Worm (Caenorhabditis elegans): Measurements from ENCODE around the gene K04F1.8.
A peak's percentile ranks its signal among the peaks of the same experiment; 100 is the strongest.
"Not testable (repeated sequence)": the region's sequence is repeated elsewhere in the genome, so short reads cannot be mapped to it uniquely, and the experiment has no call there.

Gene K04F1.8

ce11 chrV:1692494-1692893 lies 25.5 kb downstream of the K04F1.8 start, which contains the start of gene Y46H3C.5:
Y46H3C.5 (minus strand) TSS chrV:1692495.
- not testable (repeated sequence) for TF ChIP-seq hlh-11 (tag; optimal IDR thresholded peaks at IDR 0.05); ZK337.2 (GFP tag; IDR thresholded peaks at IDR 0.05); dmd-6 (GFP tag; IDR thresholded peaks at IDR 0.05)

DNA sequence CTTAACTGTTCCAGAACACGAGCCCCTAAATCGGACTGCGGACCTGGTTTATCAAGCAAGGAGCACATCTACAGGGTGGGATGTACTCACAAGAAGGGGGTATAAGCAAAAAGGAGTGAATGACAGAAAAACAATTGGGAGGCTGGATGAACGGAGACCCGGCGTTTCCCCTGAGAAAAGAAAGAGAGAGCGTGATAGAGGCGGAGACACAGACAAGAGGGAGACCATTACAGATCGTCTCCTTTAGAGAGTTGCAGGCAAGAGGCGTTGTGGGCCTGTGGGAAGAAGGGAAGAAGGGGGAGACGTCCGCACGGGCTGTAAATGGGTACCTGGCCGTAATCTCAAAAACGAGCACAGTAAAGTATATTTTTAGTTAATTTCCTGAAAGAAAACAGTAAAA lies 26.9 kb downstream of the K04F1.8 start, which contains the start of gene Y46H3C.7:
Y46H3C.7 (minus strand) TSS at position 147 of the 400 bp plus-strand sequence.
- 0 out of 2 replicates have a peak, but pooled peaks have one; percentile 41 for TF ChIP-seq egl-43 (GFP tag; IDR thresholded peaks at IDR 0.05)

DNA sequence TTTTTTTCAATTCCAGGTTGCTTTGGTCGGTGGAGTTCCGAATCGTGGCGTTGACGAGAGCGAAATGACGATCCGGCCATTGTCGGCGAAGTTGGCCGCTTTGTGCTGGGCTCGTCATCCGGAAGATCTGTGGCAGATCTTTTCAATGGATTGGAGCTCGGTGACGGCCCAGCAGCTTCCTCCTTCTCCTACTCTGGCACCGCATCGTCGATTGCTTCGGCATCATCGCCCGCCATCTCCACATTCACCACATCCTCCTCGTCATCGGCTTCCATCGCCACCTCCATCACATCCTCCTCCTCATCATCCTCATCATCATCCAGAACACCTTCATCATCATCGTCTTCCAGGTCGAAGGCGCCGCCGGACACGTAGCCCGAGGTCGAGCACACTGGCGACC lies 31.4 kb downstream of the K04F1.8 start:
- TF ChIP-seq set-16 (GFP tag; IDR thresholded peaks at IDR 0.05) (peak; percentile 88), saeg-2 (GFP tag; IDR thresholded peaks at IDR 0.05) (no peak)

DNA sequence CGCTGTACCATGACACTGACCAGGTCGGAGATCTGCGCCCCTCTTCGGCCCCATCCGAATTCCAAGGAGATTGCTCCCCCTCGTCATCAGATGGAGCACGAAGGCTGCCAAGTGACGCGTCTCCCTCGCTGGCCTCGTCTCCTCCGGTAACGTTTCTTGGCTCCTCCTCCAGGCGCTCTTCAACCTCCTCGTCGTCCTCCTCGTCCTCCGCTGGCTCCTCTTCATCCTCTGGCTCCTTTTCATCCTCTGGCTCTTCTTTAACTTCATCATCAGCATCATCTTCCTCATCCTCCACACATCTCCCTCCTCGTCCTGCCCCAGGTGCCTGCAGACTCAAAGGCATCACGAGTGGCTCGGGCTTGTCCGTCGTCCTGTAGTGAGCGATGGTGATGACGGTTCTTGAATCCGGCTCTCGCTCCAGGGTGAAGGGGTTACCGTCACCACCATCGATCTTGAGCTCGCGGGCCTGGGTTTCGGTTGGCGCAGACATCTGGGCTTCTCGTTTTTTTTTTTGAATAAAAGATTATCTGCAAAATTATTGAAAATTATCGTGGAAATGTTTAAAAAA lies 32.3 kb downstream of the K04F1.8 start:
- no peak for TF ChIP-seq nhr-111 (GFP tag; optimal IDR thresholded peaks at IDR 0.05)
- TF ChIP-seq set-16 (GFP tag; IDR thresholded peaks at IDR 0.05), result peak; percentile 93
- peak; percentile 43; the same call in 1 of the 2 replicates for TF ChIP-seq dmd-8 (GFP tag; IDR thresholded peaks at IDR 0.05)
- TF ChIP-seq ztf-11 (tag; optimal IDR thresholded peaks at IDR 0.05), result no peak
- TF ChIP-seq fos-1 (tag; optimal IDR thresholded peaks at IDR 0.05), result no peak
- TF ChIP-seq dmd-6 (GFP tag; IDR thresholded peaks at IDR 0.05), result no peak
- TF ChIP-seq jun-1 (tag; optimal IDR thresholded peaks at IDR 0.05), result no peak

DNA sequence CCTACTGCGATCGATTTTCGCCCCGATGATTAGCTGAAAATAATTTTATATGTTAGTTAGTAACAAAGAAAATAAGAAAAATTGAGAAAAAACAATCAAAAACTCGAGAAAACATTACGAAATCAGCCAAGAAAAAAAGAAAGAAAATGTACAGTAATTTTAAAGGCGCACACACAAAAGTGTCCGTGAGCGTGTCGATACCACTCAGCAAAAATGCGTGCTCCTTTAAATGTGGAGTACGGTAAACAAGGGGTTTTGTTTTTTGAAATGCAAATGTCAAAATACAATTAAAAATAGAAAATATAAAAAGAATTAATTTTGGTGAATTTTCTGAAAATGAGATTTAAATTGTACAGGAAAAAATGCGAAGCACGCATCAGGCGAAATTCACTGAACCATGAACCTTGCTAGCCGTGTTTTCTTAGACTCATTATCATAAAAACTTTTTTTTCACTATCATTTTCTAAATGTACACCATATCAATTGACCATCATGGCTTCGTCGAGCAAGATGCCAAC lies 34.6 kb downstream of the K04F1.8 start, which contains the start of gene srw-90:
srw-90 (plus strand) TSS at position 468 of the 518 bp plus-strand sequence.
- no peak for TF ChIP-seq daf-19 (GFP tag; conservative IDR thresholded peaks at IDR 0.05)
- TF ChIP-seq snpc-1.2 (GFP tag; IDR thresholded peaks at IDR 0.05), result 0 out of 2 replicates have a peak, but pooled peaks have one; percentile 17

- TF ChIP-seq lin-1 (GFP tag; IDR thresholded peaks at IDR 0.05) (no peak), mep-1 (tag; optimal IDR thresholded peaks at IDR 0.05) (no peak), madf-5 (GFP tag; IDR thresholded peaks at IDR 0.05) (no peak), Y105C5A.15 (GFP tag; IDR thresholded peaks at IDR 0.05) (no peak), unc-62 (GFP tag; optimal IDR thresholded peaks at IDR 0.05 in 1 of 2) (no peak), unc-62 (tag; optimal IDR thresholded peaks at IDR 0.05) (no peak), lin-29 (GFP tag; IDR thresholded peaks at IDR 0.05) (no peak), spr-3 (GFP tag; optimal IDR thresholded peaks at IDR 0.05) (no peak), hif-1 (tag; optimal IDR thresholded peaks at IDR 0.05) (no peak), ztf-7 (tag; optimal IDR thresholded peaks at IDR 0.05) (no peak), nhr-48 (tag; optimal IDR thresholded peaks at IDR 0.05) (no peak), ZK546.5 (tag; optimal IDR thresholded peaks at IDR 0.05) (no peak), T20F7.1 (GFP tag; optimal IDR thresholded peaks at IDR 0.05) (no peak), lin-39 (tag; optimal IDR thresholded peaks at IDR 0.05) (no peak), nhr-10 (tag; optimal IDR thresholded peaks at IDR 0.05) (no peak), unc-130 (GFP tag; optimal IDR thresholded peaks at IDR 0.05) (no peak), madf-9 (GFP tag; conservative IDR thresholded peaks at IDR 0.05) (no peak), daf-12 (tag; optimal IDR thresholded peaks at IDR 0.05) (no peak), dmd-9 (GFP tag; IDR thresholded peaks at IDR 0.05) (no peak), ceh-44 (GFP tag; IDR thresholded peaks at IDR 0.05) (no peak)
Measured at ce11 chrV:1708441-1708840, 41.4 kb downstream of the K04F1.8 start, which contains the start of gene srw-99. srw-99 (plus strand) TSS chrV:1708741.
